Worm (Caenorhabditis elegans): Measurements from ENCODE around the gene H17B01.5.
"Not testable (repeated sequence)": the region's sequence is repeated elsewhere in the genome, so short reads cannot be mapped to it uniquely, and the experiment has no call there.

The H17B01.5 gene

ce11 chrII:1453209-1453608, 20.2 kb downstream of the H17B01.5 start:
- TF ChIP-seq pes-1 (GFP tag; IDR thresholded peaks at IDR 0.05) (peak; percentile 46), scrt-1 (GFP tag; IDR thresholded peaks at IDR 0.05) (peak; percentile 35; the same call in 1 of the 2 replicates), sea-1 (GFP tag; conservative IDR thresholded peaks at IDR 0.05) (peak; percentile 53; the same call in 1 of the 2 replicates)

- TF ChIP-seq pes-1 (GFP tag; IDR thresholded peaks at IDR 0.05) = peak; percentile 50; the same call in 1 of the 2 replicates
- TF ChIP-seq tbx-37 (GFP tag; conservative IDR thresholded peaks at IDR 0.05) = peak; percentile 58
- TF ChIP-seq scrt-1 (GFP tag; IDR thresholded peaks at IDR 0.05) = peak; percentile 61; the same call in 1 of the 2 replicates
These were observed 21.4 kb downstream of the H17B01.5 start for ce11 chrII:1451975-1452374.

ce11 chrII:1446696-1447293, 26.6 kb downstream of the H17B01.5 start, which contains the start of gene Y51H7C.12:
Gene Y51H7C.12, minus strand, starts transcription at chrII:1446746.
- TF ChIP-seq tbx-37 (GFP tag; conservative IDR thresholded peaks at IDR 0.05); B0310.2 (tag; optimal IDR thresholded peaks at IDR 0.05); ama-1 (optimal IDR thresholded peaks at IDR 0.05): not testable (repeated sequence)

- TF ChIP-seq hmg-4 (GFP tag; optimal IDR thresholded peaks at IDR 0.05) (no peak), pes-1 (GFP tag; IDR thresholded peaks at IDR 0.05) (no peak), aly-1 (tag; optimal IDR thresholded peaks at IDR 0.05) (no peak), B0310.2 (tag; optimal IDR thresholded peaks at IDR 0.05) (no peak), ceh-36 (tag; optimal IDR thresholded peaks at IDR 0.05) (no peak)
These were observed 28.5 kb downstream of the H17B01.5 start, which contains the start of gene scl-17 for ce11 chrII:1444911-1445310. Gene scl-17, plus strand, starts transcription at chrII:1445211.

- no peak for TF ChIP-seq tbx-11 (GFP tag; IDR thresholded peaks at IDR 0.05)
- no peak for TF ChIP-seq tbx-37 (GFP tag; conservative IDR thresholded peaks at IDR 0.05)
These were observed 31.9 kb downstream of the H17B01.5 start for ce11 chrII:1441479-1441878.

ce11 chrII:1438336-1438589, 35.1 kb downstream of the H17B01.5 start, which contains the start of gene Y51H7C.3:
Gene Y51H7C.3, plus strand, starts transcription at chrII:1438490.
- TF ChIP-seq sea-1 (GFP tag; conservative IDR thresholded peaks at IDR 0.05) = no peak

- TF ChIP-seq hmg-4 (GFP tag; optimal IDR thresholded peaks at IDR 0.05) (no peak), ceh-13 (GFP tag; optimal IDR thresholded peaks at IDR 0.05) (no peak), ceh-36 (tag; optimal IDR thresholded peaks at IDR 0.05) (no peak), tra-4 (tag; optimal IDR thresholded peaks at IDR 0.05) (no peak), sea-1 (GFP tag; conservative IDR thresholded peaks at IDR 0.05) (no peak), scrt-1 (GFP tag; IDR thresholded peaks at IDR 0.05) (no peak), tbx-37 (GFP tag; conservative IDR thresholded peaks at IDR 0.05) (no peak), hnd-1 (tag; optimal IDR thresholded peaks at IDR 0.05) (no peak), ama-1 (optimal IDR thresholded peaks at IDR 0.05) (no peak), F13C5.2 (tag; optimal IDR thresholded peaks at IDR 0.05) (no peak)
These were observed 35.7 kb downstream of the H17B01.5 start, which contains the start of gene nol-6 for ce11 chrII:1437449-1438335. Gene nol-6, minus strand, starts transcription at chrII:1437499.

- TF ChIP-seq scrt-1 (GFP tag; IDR thresholded peaks at IDR 0.05) = no peak
- no peak for TF ChIP-seq hnd-1 (tag; optimal IDR thresholded peaks at IDR 0.05)
- TF ChIP-seq hmbx-1 (tag; optimal IDR thresholded peaks at IDR 0.05) = no peak
- TF ChIP-seq hmg-4 (GFP tag; optimal IDR thresholded peaks at IDR 0.05) = no peak
- TF ChIP-seq pes-1 (GFP tag; IDR thresholded peaks at IDR 0.05) = no peak
- no peak for TF ChIP-seq F13C5.2 (tag; optimal IDR thresholded peaks at IDR 0.05)
- TF ChIP-seq ama-1 (optimal IDR thresholded peaks at IDR 0.05) = no peak
- TF ChIP-seq sea-1 (GFP tag; conservative IDR thresholded peaks at IDR 0.05) = no peak
- no peak for TF ChIP-seq tra-4 (tag; optimal IDR thresholded peaks at IDR 0.05)
- no peak for TF ChIP-seq B0310.2 (tag; optimal IDR thresholded peaks at IDR 0.05)
- TF ChIP-seq ceh-13 (GFP tag; optimal IDR thresholded peaks at IDR 0.05) = no peak
- no peak for TF ChIP-seq tbx-11 (GFP tag; IDR thresholded peaks at IDR 0.05)
- no peak for TF ChIP-seq tbx-37 (GFP tag; conservative IDR thresholded peaks at IDR 0.05)
- TF ChIP-seq ceh-36 (tag; optimal IDR thresholded peaks at IDR 0.05) = no peak
- TF ChIP-seq aly-1 (tag; optimal IDR thresholded peaks at IDR 0.05) = no peak
- TF ChIP-seq flt-1 (GFP tag; IDR thresholded peaks at IDR 0.05) = no peak
- no peak for TF ChIP-seq ets-7 (tag; optimal IDR thresholded peaks at IDR 0.05)
These were observed 36.7 kb downstream of the H17B01.5 start for ce11 chrII:1436715-1437114.

ce11 chrII:1423660-1424059, 49.7 kb downstream of the H17B01.5 start, which contains the start of gene Y51H7C.10:
Gene Y51H7C.10, minus strand, starts transcription at chrII:1423760.
- TF ChIP-seq flt-1 (GFP tag; IDR thresholded peaks at IDR 0.05) (no peak), aly-1 (tag; optimal IDR thresholded peaks at IDR 0.05) (no peak), B0310.2 (tag; optimal IDR thresholded peaks at IDR 0.05) (no peak), tra-4 (tag; optimal IDR thresholded peaks at IDR 0.05) (no peak), F13C5.2 (tag; optimal IDR thresholded peaks at IDR 0.05) (no peak)

Data from whole organism, early embryonic.